Worm (Caenorhabditis elegans) whole organism, L4 larva: ENCODE data around the gene dao-3.

ENCODE experiments used
- F37D6.2 ChIP-seq: sonication (generic microtip); optimal IDR thresholded peaks from 2 replicates; lab custom pipeline; 2016; ENCODE audit warnings: mild to moderate bottlenecking, missing genetic modification characterization, missing compliant biosample characterization
- zag-1 ChIP-seq: fragments of 150-350 bp; optimal IDR thresholded peaks from 2 replicates; lab custom pipeline; 2014; ENCODE audit warnings: missing biosample characterization, missing genetic modification characterization

DNA sequence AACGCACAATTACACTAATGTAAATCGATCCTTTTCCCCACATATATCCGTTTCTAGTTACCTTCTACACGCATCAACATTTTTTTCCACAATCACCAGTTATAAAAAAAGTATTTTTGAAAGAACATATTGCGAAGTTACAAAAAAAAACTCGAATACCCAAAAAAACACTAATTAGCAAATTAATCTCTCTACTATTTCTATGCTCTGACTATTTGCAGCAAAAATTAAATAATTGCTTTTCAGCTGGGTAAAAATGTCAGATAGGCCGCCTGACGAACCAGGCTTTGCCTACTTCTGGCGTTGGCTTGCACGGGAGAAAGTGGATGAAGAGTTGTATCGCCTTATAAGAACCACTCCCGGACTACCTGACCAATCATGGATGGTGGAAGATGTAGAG lies 23.8 kb upstream of the dao-3 start, which contains the start of gene K07E3.1:
- TF ChIP-seq F37D6.2 (tag; lab: Kevin White, UChicago) (no peak), zag-1 (tag; lab: Kevin White, UChicago) (no peak)
